Fruit fly (Drosophila melanogaster) whole organism, adult: ENCODE results near the gene CG2182.
A peak's percentile ranks its signal among the peaks of the same experiment; 100 is the strongest.

Experiments used
- CG12768 ChIP-seq: fragments of 200-800 bp; sonication (Bioruptor generic); optimal IDR thresholded peaks from 2 replicates; lab custom pipeline; 2017; ENCODE audit warnings: missing biosample characterization, missing genetic modification characterization, mild to moderate bottlenecking, moderate library complexity, missing genetic modification reagents
- Clk ChIP-seq: fragments of 200-800 bp; sonication (Bioruptor generic); optimal IDR thresholded peaks from 2 replicates; lab custom pipeline; 2017; ENCODE audit warnings: missing biosample characterization, missing genetic modification characterization
- bab1 ChIP-seq: fragments of 200-800 bp; sonication (Bioruptor generic); optimal IDR thresholded peaks from 3 replicates; lab custom pipeline; 2019; ENCODE audit warnings: missing biosample characterization, mild to moderate bottlenecking, missing genetic modification characterization, moderate library complexity
- ovo ChIP-seq: fragments of 200-800 bp; sonication (Bioruptor generic); optimal IDR thresholded peaks from 2 replicates; lab custom pipeline; 2016; ENCODE audit warnings: missing biosample characterization, missing genetic modification characterization

DNA sequence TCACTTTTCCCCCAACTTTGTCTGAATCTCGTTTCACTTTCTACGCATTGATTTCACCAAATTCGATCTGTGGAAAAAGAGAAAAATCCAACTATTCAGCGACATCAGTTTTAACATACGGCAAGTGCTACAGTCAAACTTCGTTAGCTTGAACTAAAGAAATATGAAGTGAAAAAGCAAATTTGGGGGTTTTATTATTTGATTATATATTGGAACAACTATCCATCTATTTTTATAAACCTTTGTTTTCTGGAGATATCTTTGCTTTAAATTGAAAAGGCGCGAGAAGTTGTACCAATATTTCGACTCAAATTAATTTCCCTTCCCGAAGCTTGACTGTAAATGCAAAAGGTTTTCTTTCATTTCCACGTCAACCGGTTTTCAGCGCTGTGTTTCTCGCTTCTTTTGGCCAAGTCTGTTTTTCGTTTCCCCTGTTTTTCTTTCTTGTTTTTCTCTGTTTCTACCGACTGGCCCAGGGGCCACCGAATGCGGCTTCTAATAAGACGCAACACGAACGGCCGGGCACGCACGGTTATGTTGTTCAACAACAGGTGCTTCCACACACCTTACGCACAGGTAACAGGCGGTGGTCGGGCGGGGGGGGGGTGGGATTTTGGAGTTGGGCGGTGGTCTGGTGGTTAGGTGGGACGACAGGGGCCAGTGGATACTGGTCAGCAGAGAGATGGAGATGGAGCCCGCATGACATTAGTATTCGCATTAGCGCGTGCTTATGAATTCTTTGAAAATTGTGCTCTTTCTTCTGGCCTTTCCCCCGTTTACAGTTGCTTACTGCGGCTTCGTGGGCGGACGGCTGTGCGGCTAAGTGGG lies 23.4 kb upstream of the CG2182 start:
- TF ChIP-seq CG12768 (GFP tag; lab: Kevin White, UChicago) (no peak), Clk (GFP tag; lab: Kevin White, UChicago) (no peak), ovo (GFP tag; lab: Kevin White, UChicago) (no peak), bab1 (peak; percentile 23)
